Fruit fly (Drosophila melanogaster): ENCODE results near the gene CG3156.

CG3156 gene

DNA sequence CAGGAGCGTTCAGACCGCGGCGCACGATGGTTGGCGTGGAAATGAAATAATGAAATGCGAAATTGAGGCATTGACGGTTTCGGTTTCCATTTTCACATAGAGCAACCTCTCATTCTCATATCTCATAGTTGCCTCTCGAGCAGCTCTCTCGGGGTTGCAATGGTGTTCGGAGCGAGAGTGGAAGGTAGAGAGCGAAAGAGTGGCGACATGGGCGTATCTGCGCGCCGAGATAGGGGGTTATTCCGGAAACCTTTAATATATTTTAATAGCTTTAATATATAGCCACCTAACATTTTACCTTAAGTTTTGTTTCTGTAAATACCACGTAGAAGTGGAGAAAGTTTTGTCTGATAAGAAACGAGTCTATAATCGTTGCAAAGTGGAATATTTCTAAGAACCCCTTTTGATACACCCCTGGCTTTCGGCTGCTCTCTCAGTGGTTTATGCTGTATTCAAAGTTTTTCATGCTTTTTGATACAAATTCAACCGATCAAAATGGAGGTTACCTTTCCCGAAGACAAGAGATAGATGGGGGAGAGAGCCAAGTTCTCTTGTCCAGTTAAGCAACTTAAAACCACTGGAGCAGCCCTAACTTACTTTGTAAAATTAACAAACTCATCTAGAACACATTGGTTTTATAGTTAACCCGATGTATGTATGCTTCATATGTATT is 35.6 kb downstream of the CG3156 start, which contains the start of gene elav (continued):
- TF ChIP-seq odd (GFP tag; optimal IDR thresholded peaks at IDR 0.05) = peak; percentile 99
- TF ChIP-seq eve (GFP tag; optimal IDR thresholded peaks at IDR 0.05) = peak in 1 of 2 experiments; percentile 80
- peak; percentile 90 for TF ChIP-seq CG1024 (GFP tag; IDR thresholded peaks at IDR 0.05)
- TF ChIP-seq kni (GFP tag; optimal IDR thresholded peaks at IDR 0.05) = peak; percentile 99
- peak; percentile 99 for TF ChIP-seq CG33557 (GFP tag; optimal IDR thresholded peaks at IDR 0.05)
- TF ChIP-seq jing (GFP tag; optimal IDR thresholded peaks at IDR 0.05) = peak; percentile 95
- TF ChIP-seq klu (GFP tag; IDR thresholded peaks at IDR 0.05) = peak; percentile 97
- peak; percentile 98 for TF ChIP-seq esg (GFP tag; conservative IDR thresholded peaks at IDR 0.05)
- no peak for TF ChIP-seq Bgb (GFP tag; IDR thresholded peaks at IDR 0.05; ENCODE audit: partially characterized antibody)
- peak; percentile 97 for TF ChIP-seq salm (tag; optimal IDR thresholded peaks at IDR 0.05)
- TF ChIP-seq croc (GFP tag; conservative IDR thresholded peaks at IDR 0.05) = peak; percentile 97
- peak; percentile 92 for TF ChIP-seq Bdp1 (GFP tag; optimal IDR thresholded peaks at IDR 0.05)
- TF ChIP-seq crc (GFP tag; optimal IDR thresholded peaks at IDR 0.05) = peak; percentile 95
- peak; percentile 99 for TF ChIP-seq CG10209 (GFP tag; optimal IDR thresholded peaks at IDR 0.05)
- TF ChIP-seq CG2199 (GFP tag; IDR thresholded peaks at IDR 0.05) = peak; percentile 93
- peak; percentile 97 for TF ChIP-seq pros (GFP tag; optimal IDR thresholded peaks at IDR 0.05)
- peak in 1 of 3 experiments; percentile 99 for TF ChIP-seq lola (GFP tag; optimal IDR thresholded peaks at IDR 0.05)
- TF ChIP-seq CG4328 (GFP tag; optimal IDR thresholded peaks at IDR 0.05) = peak; percentile 100
- TF ChIP-seq Xrp1 (GFP tag; IDR thresholded peaks at IDR 0.05) = peak; percentile 99
- TF ChIP-seq Elba2 (GFP tag; optimal IDR thresholded peaks at IDR 0.05) = peak; percentile 84
- peak; percentile 94 for TF ChIP-seq sim (GFP tag; IDR thresholded peaks at IDR 0.05)
- TF ChIP-seq Ets97D (GFP tag; optimal IDR thresholded peaks at IDR 0.05) = peak; percentile 82
- peak; percentile 51 for TF ChIP-seq CG9797 (GFP tag; optimal IDR thresholded peaks at IDR 0.05)
- peak; percentile 98 for TF ChIP-seq Ets65A (GFP tag)
- no peak for TF ChIP-seq CG42726 (GFP tag; IDR thresholded peaks at IDR 0.05; ENCODE audit: partially characterized antibody)
- TF ChIP-seq CG8944 (GFP tag; optimal IDR thresholded peaks at IDR 0.05) = peak; percentile 96
- TF ChIP-seq aop (GFP tag; IDR thresholded peaks at IDR 0.05) = peak; percentile 92
- peak; percentile 95 for TF ChIP-seq tx (GFP tag; optimal IDR thresholded peaks at IDR 0.05)
- TF ChIP-seq chm (GFP tag; IDR thresholded peaks at IDR 0.05) = peak; percentile 97
- TF ChIP-seq CG14050 (GFP tag; IDR thresholded peaks at IDR 0.05) = peak; percentile 97
- TF ChIP-seq yki (optimal IDR thresholded peaks at IDR 0.05) = peak; percentile 72
- peak; percentile 96 for TF ChIP-seq B-H1 (GFP tag; IDR thresholded peaks at IDR 0.05)
- TF ChIP-seq CG11398 (GFP tag; optimal IDR thresholded peaks at IDR 0.05) = peak; percentile 81
- TF ChIP-seq CG7987 (GFP tag; optimal IDR thresholded peaks at IDR 0.05) = peak; percentile 90
- TF ChIP-seq amos (GFP tag; IDR thresholded peaks at IDR 0.05; ENCODE audit: partially characterized antibody) = 0 out of 2 replicates have a peak, but pooled peaks have one; percentile 22
- TF ChIP-seq zfh1 (GFP tag; IDR thresholded peaks at IDR 0.05) = peak; percentile 98
- TF ChIP-seq CG15073 (GFP tag; optimal IDR thresholded peaks at IDR 0.05) = peak; percentile 83
- peak; percentile 80 for TF ChIP-seq p53 (GFP tag; optimal IDR thresholded peaks at IDR 0.05)
- TF ChIP-seq gcm (GFP tag; optimal IDR thresholded peaks at IDR 0.05) = peak; percentile 99
- no peak for TF ChIP-seq pan (optimal IDR thresholded peaks at IDR 0.05)
- peak in 1 of 2 experiments; percentile 98 for TF ChIP-seq pan (GFP tag; optimal IDR thresholded peaks at IDR 0.05 in 1 of 2, IDR thresholded peaks at IDR 0.05 in 1 of 2)
- TF ChIP-seq CG7928 (GFP tag; optimal IDR thresholded peaks at IDR 0.05) = peak; percentile 81
- TF ChIP-seq CG12659 (GFP tag; optimal IDR thresholded peaks at IDR 0.05) = peak; percentile 99
- peak in 1 of 2 experiments; percentile 94 for TF ChIP-seq Hr78 (GFP tag; optimal IDR thresholded peaks at IDR 0.05)
- TF ChIP-seq her (GFP tag; optimal IDR thresholded peaks at IDR 0.05) = peak; percentile 91
- TF ChIP-seq CG2678 (tag; optimal IDR thresholded peaks at IDR 0.05) = peak; percentile 99
- TF ChIP-seq chif (GFP tag; optimal IDR thresholded peaks at IDR 0.05) = peak; percentile 96 to 98
- TF ChIP-seq CG2889 (GFP tag; IDR thresholded peaks at IDR 0.05) = peak; percentile 95
- peak; percentile 96 for TF ChIP-seq Abd-B (GFP tag; optimal IDR thresholded peaks at IDR 0.05)
- TF ChIP-seq CG16863 (GFP tag; optimal IDR thresholded peaks at IDR 0.05) = peak; percentile 96

All from whole organism, embryonic.